Worm (Caenorhabditis elegans): ENCODE data around the gene F10G7.10.

F10G7.10 gene

DNA sequence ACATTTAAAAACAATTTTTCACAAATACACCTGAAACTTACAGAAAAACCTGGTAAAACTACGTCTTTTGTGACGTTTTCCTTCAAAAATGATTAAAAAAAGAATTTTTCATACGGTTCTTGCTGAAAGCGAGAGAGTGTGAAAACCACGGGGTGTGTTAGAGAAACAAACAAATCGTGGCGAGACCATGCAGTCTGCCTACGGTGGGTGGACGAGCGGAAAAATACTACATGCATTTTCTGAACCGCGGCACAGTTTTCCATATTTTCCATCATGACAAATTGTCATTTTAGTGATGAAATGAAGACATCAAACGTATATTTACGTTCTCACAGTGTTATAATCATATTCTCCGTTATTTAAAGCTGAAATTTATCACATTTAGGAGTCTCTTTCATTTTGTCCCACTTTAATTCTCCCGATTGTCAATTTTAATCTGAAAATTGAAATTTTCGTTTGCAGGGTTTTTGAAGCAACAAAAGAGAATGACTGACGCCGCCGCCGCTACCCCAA, 19.6 kb downstream of the F10G7.10 start, which contains the start of the genes F10G7.9 and tsn-1 (continued):
- no peak for TF ChIP-seq nhr-28 (tag; optimal IDR thresholded peaks at IDR 0.05)
- TF ChIP-seq eor-1 (tag; optimal IDR thresholded peaks at IDR 0.05) = no peak
- no peak for TF ChIP-seq fkh-10 (GFP tag; optimal IDR thresholded peaks at IDR 0.05)
- TF ChIP-seq nhr-23 (tag; optimal IDR thresholded peaks at IDR 0.05) = peak; percentile 63
- no peak for TF ChIP-seq fos-1 (tag; optimal IDR thresholded peaks at IDR 0.05)
- TF ChIP-seq nhr-43 (tag; optimal IDR thresholded peaks at IDR 0.05; ENCODE audit: poor library complexity, severe bottlenecking) = peak; percentile 29
- TF ChIP-seq tbx-2 (tag; optimal IDR thresholded peaks at IDR 0.05) = no peak
- no peak for TF ChIP-seq aly-2 (tag; optimal IDR thresholded peaks at IDR 0.05)
- peak; percentile 82 for TF ChIP-seq lin-15B (tag; optimal IDR thresholded peaks at IDR 0.05)
- no peak for TF ChIP-seq lin-39 (tag; optimal IDR thresholded peaks at IDR 0.05)
- peak; percentile 61 for TF ChIP-seq hmg-11 (tag; optimal IDR thresholded peaks at IDR 0.05)
- peak; percentile 68 for TF ChIP-seq elt-2 (tag; optimal IDR thresholded peaks at IDR 0.05)
- TF ChIP-seq nhr-12 (tag; optimal IDR thresholded peaks at IDR 0.05) = no peak
- no peak for TF ChIP-seq nhr-76 (tag; optimal IDR thresholded peaks at IDR 0.05)
- no peak for TF ChIP-seq unc-39 (tag; optimal IDR thresholded peaks at IDR 0.05)
- TF ChIP-seq mml-1 (tag; optimal IDR thresholded peaks at IDR 0.05) = no peak
- peak; percentile 75 for TF ChIP-seq skn-1 (tag; optimal IDR thresholded peaks at IDR 0.05)
- no peak for TF ChIP-seq egl-27 (tag; optimal IDR thresholded peaks at IDR 0.05)

DNA sequence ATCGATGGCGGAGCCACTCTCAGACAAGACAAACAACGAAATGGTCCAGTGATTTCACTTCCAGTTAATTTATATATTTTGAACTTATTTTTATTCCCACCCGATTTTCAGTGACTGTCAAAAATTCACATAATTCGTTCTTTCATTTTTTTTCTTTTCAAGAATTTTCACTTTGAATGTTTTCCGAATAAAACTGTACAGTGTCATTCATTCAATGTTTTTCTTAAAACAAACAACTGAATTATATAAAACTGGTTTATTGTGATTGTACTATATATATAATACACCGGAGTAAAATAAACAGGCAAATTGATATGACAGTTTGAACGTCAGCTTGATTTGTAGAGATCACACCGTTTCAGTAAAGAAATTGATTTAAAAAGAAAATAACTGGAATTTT, 23.1 kb downstream of the F10G7.10 start:
- TF ChIP-seq elt-3 (tag; optimal IDR thresholded peaks at IDR 0.05) = no peak
- TF ChIP-seq ZK546.5 (tag; optimal IDR thresholded peaks at IDR 0.05) = no peak
- no peak for TF ChIP-seq egl-27 (tag; optimal IDR thresholded peaks at IDR 0.05)
- TF ChIP-seq lsy-12 (tag; optimal IDR thresholded peaks at IDR 0.05) = no peak
- TF ChIP-seq fkh-2 (tag; optimal IDR thresholded peaks at IDR 0.05) = no peak
- no peak for TF ChIP-seq nhr-23 (tag; optimal IDR thresholded peaks at IDR 0.05)
- no peak for TF ChIP-seq nhr-28 (tag; optimal IDR thresholded peaks at IDR 0.05)
- TF ChIP-seq ceh-16 (tag; optimal IDR thresholded peaks at IDR 0.05) = no peak
- no peak for TF ChIP-seq tbx-2 (tag; optimal IDR thresholded peaks at IDR 0.05)
- TF ChIP-seq R02D3.7 (tag; optimal IDR thresholded peaks at IDR 0.05) = no peak
- no peak for TF ChIP-seq nhr-12 (tag; optimal IDR thresholded peaks at IDR 0.05)
- TF ChIP-seq nhr-77 (tag; optimal IDR thresholded peaks at IDR 0.05) = no peak
- TF ChIP-seq skn-1 (tag; optimal IDR thresholded peaks at IDR 0.05) = no peak
- no peak for TF ChIP-seq nhr-25 (tag; optimal IDR thresholded peaks at IDR 0.05)

DNA sequence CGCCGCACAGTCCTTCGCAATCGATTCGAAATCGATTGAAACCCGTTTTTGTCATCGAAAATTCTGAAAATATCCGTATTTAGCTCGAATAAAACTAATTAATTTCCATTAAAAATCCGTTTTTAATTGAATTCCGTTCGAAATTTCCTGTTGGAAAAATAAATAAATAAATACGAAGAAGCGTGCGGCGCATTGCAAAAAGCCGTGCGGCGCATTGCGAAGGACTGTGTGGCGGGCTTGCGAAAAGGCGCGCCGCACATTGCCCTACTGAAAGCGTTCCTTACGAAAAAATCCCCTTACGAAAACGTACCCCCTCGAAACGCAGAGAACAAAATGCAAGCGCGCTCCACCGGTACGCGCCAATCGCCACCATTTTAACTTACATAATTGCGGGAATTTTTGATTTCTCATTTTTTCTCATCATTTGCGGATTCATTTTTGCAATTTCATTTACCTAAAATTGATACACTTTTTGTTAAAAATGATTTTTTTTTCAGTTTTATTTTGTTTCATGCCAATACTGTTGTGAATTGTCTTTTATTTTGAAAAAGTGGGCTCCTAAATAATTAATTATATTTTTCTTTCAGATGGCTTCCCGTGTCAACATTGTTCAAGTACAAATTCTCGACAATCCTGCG, 24.5 kb downstream of the F10G7.10 start, which contains the start of gene unc-85:
TSS of gene unc-85 (plus strand) at position 588 of the 638 bp plus-strand sequence.
- TF ChIP-seq nhr-25 (tag; optimal IDR thresholded peaks at IDR 0.05) (peak; percentile 45), ceh-28 (tag; optimal IDR thresholded peaks at IDR 0.05) (peak; percentile 63), hmg-11 (tag; optimal IDR thresholded peaks at IDR 0.05) (peak; percentile 48), lsy-12 (tag; optimal IDR thresholded peaks at IDR 0.05) (peak; percentile 94), R02D3.7 (tag; optimal IDR thresholded peaks at IDR 0.05) (peak; percentile 62), lin-39 (tag; optimal IDR thresholded peaks at IDR 0.05) (peak; percentile 24), lin-15B (tag; optimal IDR thresholded peaks at IDR 0.05) (peak; percentile 80), nhr-43 (tag; optimal IDR thresholded peaks at IDR 0.05; ENCODE audit: poor library complexity, severe bottlenecking) (peak; percentile 46), snpc-4 (tag; optimal IDR thresholded peaks at IDR 0.05) (peak; percentile 33), nhr-23 (tag; optimal IDR thresholded peaks at IDR 0.05) (peak; percentile 21), pha-4 (tag; optimal IDR thresholded peaks at IDR 0.05) (peak; percentile 51), elt-2 (tag; optimal IDR thresholded peaks at IDR 0.05) (peak; percentile 67), nfya-1 (tag; optimal IDR thresholded peaks at IDR 0.05; ENCODE audit: insufficient read depth) (peak; percentile 78), tbx-2 (tag; optimal IDR thresholded peaks at IDR 0.05) (peak; percentile 32)

DNA sequence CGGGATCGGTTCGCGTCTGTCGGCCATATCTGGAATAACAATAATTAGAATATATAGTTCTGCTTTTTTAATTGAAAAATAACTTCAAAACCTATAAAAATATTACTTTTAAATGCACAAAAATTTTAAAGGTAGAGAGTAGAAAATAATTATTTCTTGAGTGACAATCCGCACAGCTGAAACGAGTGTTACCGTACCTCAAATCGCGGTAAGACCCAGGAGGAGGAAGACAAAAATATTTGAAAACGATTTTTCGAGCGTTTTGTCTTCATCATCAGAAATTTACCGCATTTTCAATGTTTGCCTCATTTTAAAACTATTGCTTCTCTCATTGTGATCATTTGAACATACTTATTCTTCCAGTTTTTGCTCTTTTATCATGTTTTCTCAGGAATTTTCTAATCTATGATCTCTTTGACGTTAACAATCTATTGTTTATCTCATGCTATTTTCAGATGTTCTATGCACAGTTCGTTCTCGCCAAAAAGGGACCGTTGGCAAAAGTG, 27.7 kb downstream of the F10G7.10 start, which contains the start of the genes rpn-5 and scc-1:
TSS of gene rpn-5 (minus strand) at position 162 of the 506 bp plus-strand sequence.
TSS of gene scc-1 (plus strand) at position 456 of the 506 bp plus-strand sequence.
- TF ChIP-seq ztf-4 (tag; optimal IDR thresholded peaks at IDR 0.05) = no peak
- TF ChIP-seq lin-15B (tag; optimal IDR thresholded peaks at IDR 0.05) = peak; percentile 87
- no peak for TF ChIP-seq fos-1 (tag; optimal IDR thresholded peaks at IDR 0.05)
- peak; percentile 99 for TF ChIP-seq skn-1 (tag; optimal IDR thresholded peaks at IDR 0.05)
- TF ChIP-seq pha-4 (tag; optimal IDR thresholded peaks at IDR 0.05) = peak; percentile 87
- TF ChIP-seq pqm-1 (tag; optimal IDR thresholded peaks at IDR 0.05) = peak; percentile 22
- peak; percentile 43 for TF ChIP-seq R02D3.7 (tag; optimal IDR thresholded peaks at IDR 0.05)
- TF ChIP-seq snpc-4 (tag; optimal IDR thresholded peaks at IDR 0.05) = peak; percentile 49
- peak; percentile 87 for TF ChIP-seq nhr-23 (tag; optimal IDR thresholded peaks at IDR 0.05)
- peak; percentile 96 for TF ChIP-seq nfya-1 (tag; optimal IDR thresholded peaks at IDR 0.05; ENCODE audit: insufficient read depth)
- TF ChIP-seq egl-5 (tag; optimal IDR thresholded peaks at IDR 0.05) = peak; percentile 24
- peak; percentile 69 for TF ChIP-seq lsy-12 (tag; optimal IDR thresholded peaks at IDR 0.05)
- peak; percentile 41 for TF ChIP-seq elt-2 (tag; optimal IDR thresholded peaks at IDR 0.05)
- TF ChIP-seq nhr-43 (tag; optimal IDR thresholded peaks at IDR 0.05; ENCODE audit: poor library complexity, severe bottlenecking) = peak; percentile 72
- TF ChIP-seq nhr-25 (tag; optimal IDR thresholded peaks at IDR 0.05) = peak; percentile 78
- peak; percentile 11 for TF ChIP-seq ceh-28 (tag; optimal IDR thresholded peaks at IDR 0.05)
- TF ChIP-seq ceh-16 (tag; optimal IDR thresholded peaks at IDR 0.05) = no peak
- TF ChIP-seq fkh-2 (tag; optimal IDR thresholded peaks at IDR 0.05) = no peak
- TF ChIP-seq ceh-9 (tag; optimal IDR thresholded peaks at IDR 0.05) = no peak
- peak; percentile 68 for TF ChIP-seq lin-39 (tag; optimal IDR thresholded peaks at IDR 0.05)
- peak; percentile 2 for TF ChIP-seq fkh-10 (GFP tag; optimal IDR thresholded peaks at IDR 0.05)
